Worm (Caenorhabditis elegans) whole organism, young adult: Measurements from ENCODE around the gene lips-12.
A peak's percentile ranks its signal among the peaks of the same experiment; 100 is the strongest.

Experiments
- F39B2.1 ChIP-seq: fragments of 200-800 bp; sonication (Bioruptor generic); IDR thresholded peaks from 2 replicates; pipeline ENCODE4 v1.3.6; 2022; ENCODE audit warnings: missing genetic modification reagents, missing genetic modification characterization, missing compliant biosample characterization
- F57A8.1 ChIP-seq: fragments of 200-800 bp; sonication (Bioruptor generic); optimal IDR thresholded peaks from 2 replicates; lab custom pipeline; 2018; ENCODE audit warnings: mild to moderate bottlenecking, missing genetic modification characterization, moderate library complexity, missing compliant biosample characterization
- ceh-100 ChIP-seq: fragments of 200-800 bp; sonication (Bioruptor generic); IDR thresholded peaks from 2 replicates; pipeline ENCODE4 v1.3.6; 2022; ENCODE audit warnings: missing genetic modification reagents, missing genetic modification characterization, missing compliant biosample characterization
- ceh-91 ChIP-seq: fragments of 200-800 bp; sonication (Bioruptor generic); IDR thresholded peaks from 2 replicates; pipeline ENCODE4 v1.3.6; 2022; ENCODE audit warnings: missing genetic modification reagents, missing genetic modification characterization, missing compliant biosample characterization
- egrh-3 ChIP-seq: fragments of 200-800 bp; sonication (Bioruptor generic); IDR thresholded peaks from 2 replicates; pipeline ENCODE4 v1.3.6; 2022; ENCODE audit warnings: missing genetic modification reagents, missing genetic modification characterization, missing compliant biosample characterization
- him-1 ChIP-seq: sonication (generic microtip); optimal IDR thresholded peaks from 2 replicates; lab custom pipeline; 2016; ENCODE audit warnings: missing genotype, missing genetic modification reagents, missing genetic modification characterization, missing compliant biosample characterization
- lir-1 ChIP-seq: fragments of 200-800 bp; sonication (Bioruptor generic); conservative IDR thresholded peaks from 2 replicates; pipeline ENCODE4 v1.3.6; 2022; ENCODE audit warnings: missing genetic modification reagents, missing genetic modification characterization, missing compliant biosample characterization
- madf-8 ChIP-seq: fragments of 200-800 bp; sonication (Bioruptor generic); conservative IDR thresholded peaks from 2 replicates; pipeline ENCODE4 v1.3.6; 2022; ENCODE audit warnings: missing genetic modification reagents, missing genetic modification characterization, missing compliant biosample characterization
- mcd-1 ChIP-seq: fragments of 200-800 bp; sonication (Bioruptor generic); IDR thresholded peaks from 2 replicates; pipeline ENCODE4 v1.3.6; 2022; ENCODE audit warnings: missing genetic modification reagents, missing genetic modification characterization, missing compliant biosample characterization
- rpc-1 ChIP-seq, 2 experiments: fragments of 150-350 bp in 1 of 2; sonication (generic microtip) in 1 of 2; optimal IDR thresholded peaks; 2 replicates each; lab custom pipeline; 2014 to 2018; ENCODE audit warnings: missing biosample characterization in 1 of 2, missing genetic modification characterization in 1 of 2, missing genetic modification reagents in 1 of 2, missing genotype in 1 of 2
- snpc-4 ChIP-seq, 5 experiments: fragments of 150-350 bp in 1 of 5; sonication (generic microtip) in 4 of 5; optimal IDR thresholded peaks; 2 replicates each; lab custom pipeline; 2014 to 2018; ENCODE audit warnings: missing genetic modification characterization in 5 of 5, missing biosample characterization in 3 of 5, antibody characterized with exemption in 2 of 5, mild to moderate bottlenecking in 2 of 5, missing compliant biosample characterization in 2 of 5, missing genotype in 2 of 5, moderate library complexity in 2 of 5, missing genetic modification reagents in 1 of 5
- unc-62 ChIP-seq: fragments of 150-350 bp; optimal IDR thresholded peaks from 2 replicates; lab custom pipeline; 2014; ENCODE audit warnings: missing biosample characterization, missing genetic modification reagents, missing genetic modification characterization

ce11 chrII:1126472-1126871, 12.4 kb upstream of the lips-12 start:
- TF ChIP-seq madf-8 (GFP tag; lab: Robert Waterston, UW): no peak
- TF ChIP-seq F57A8.1 (GFP tag; lab: Kevin White, UChicago): no peak
- TF ChIP-seq him-1 (tag; lab: Kevin White, UChicago): no peak
- TF ChIP-seq ceh-100 (GFP tag; lab: Robert Waterston, UW): no peak
- TF ChIP-seq snpc-4 (GFP tag; optimal IDR thresholded peaks at IDR 0.05; lab: Kevin White, UChicago): no peak
- TF ChIP-seq snpc-4 (tag; optimal IDR thresholded peaks at IDR 0.05; lab: Kevin White, UChicago): no peak
- TF ChIP-seq F39B2.1 (GFP tag; lab: Robert Waterston, UW): no peak
- TF ChIP-seq unc-62: no peak
- TF ChIP-seq egrh-3: no peak
- TF ChIP-seq lir-1 (GFP tag; lab: Robert Waterston, UW): no peak
- no peak for TF ChIP-seq rpc-1 (optimal IDR thresholded peaks at IDR 0.05; lab: Kevin White, UChicago)
- no peak for TF ChIP-seq rpc-1 (tag; optimal IDR thresholded peaks at IDR 0.05; lab: Kevin White, UChicago)
- peak; percentile 64 for TF ChIP-seq mcd-1
- TF ChIP-seq ceh-91 (GFP tag; lab: Robert Waterston, UW): no peak
